Worm (Caenorhabditis elegans): ENCODE data around the gene znf-474.

The znf-474 gene

ce11 chrX:12175667-12176278 lies 26.0 kb downstream of the znf-474 start:
- TF ChIP-seq unc-62 (GFP tag; optimal IDR thresholded peaks at IDR 0.05): no peak

DNA sequence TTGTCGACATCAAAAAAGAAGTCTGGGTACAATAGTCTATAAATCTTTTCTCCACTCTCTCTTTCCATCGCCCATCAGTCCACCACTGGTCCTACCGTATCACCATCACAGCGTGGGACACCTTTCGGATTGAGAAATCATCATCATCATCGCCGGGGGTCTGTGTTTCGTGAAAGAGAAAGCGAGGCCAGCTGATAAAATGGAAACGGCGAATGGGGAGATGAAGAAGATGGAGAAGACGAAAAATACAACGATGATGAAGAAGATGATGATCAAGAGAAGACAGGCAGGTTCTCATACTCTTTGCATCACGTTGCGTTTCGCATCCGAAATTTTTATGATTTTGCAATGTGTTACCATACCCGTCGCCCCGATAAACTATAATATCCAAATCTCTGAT lies 26.7 kb downstream of the znf-474 start:
- TF ChIP-seq unc-62 (GFP tag; optimal IDR thresholded peaks at IDR 0.05): no peak

- no peak for TF ChIP-seq unc-62 (GFP tag; optimal IDR thresholded peaks at IDR 0.05)
These were observed 27.2 kb downstream of the znf-474 start for ce11 chrX:12176873-12177293.

DNA sequence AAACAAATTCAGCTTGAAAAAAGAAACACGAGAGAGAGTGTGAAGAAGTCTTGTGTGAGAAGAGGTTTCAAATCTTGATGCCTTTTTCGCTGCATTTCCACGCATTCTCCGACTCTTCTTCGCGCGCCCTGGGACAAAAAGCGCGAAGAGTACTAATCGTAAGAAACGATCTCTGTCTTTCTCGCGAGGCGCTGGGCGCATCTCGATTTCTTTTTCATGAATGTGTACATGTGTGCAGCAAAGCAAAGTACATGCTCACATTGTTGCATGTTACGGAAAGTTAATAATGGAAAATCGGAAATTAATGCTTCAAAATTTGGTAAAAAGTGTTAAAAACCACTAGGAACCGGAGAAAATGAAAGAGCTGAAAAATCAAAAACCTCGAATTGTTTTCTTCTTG lies 27.8 kb downstream of the znf-474 start:
- TF ChIP-seq unc-62 (GFP tag; optimal IDR thresholded peaks at IDR 0.05): no peak

DNA sequence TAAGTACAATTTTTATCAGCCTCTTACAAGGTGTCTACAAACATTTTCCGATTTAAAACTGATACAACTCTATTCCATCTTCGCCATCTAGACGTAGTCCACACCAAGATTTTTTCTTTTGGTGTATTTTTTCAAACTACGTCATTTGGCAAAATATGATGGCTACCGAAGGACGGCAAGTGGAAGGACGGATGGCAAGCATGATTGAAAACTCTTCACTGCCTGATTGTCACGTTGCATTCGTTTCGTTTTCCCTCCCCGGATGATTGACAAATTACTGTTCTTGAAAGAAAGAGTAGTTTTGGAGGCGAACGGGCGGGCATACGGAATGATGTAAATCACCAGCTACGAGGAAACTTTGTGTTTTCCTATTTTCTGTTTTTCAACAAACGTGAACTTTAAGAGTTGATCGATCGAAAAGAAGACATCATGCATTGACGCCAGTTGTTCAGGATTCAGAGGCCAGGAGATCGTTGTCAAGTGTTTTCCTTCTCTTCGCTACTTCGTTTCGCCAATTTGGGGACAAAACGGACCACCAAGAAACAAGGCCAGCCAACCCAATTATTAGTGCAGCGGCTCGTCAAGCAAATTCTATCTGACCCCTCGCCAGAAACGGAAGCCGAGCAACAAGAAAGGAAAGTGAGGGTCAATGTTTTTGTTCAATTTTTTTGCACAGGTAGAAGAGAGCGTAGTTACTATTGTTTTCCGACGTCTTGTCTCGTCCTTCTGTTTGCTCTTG lies 28.8 kb downstream of the znf-474 start:
- TF ChIP-seq unc-62 (GFP tag; optimal IDR thresholded peaks at IDR 0.05): no peak

DNA sequence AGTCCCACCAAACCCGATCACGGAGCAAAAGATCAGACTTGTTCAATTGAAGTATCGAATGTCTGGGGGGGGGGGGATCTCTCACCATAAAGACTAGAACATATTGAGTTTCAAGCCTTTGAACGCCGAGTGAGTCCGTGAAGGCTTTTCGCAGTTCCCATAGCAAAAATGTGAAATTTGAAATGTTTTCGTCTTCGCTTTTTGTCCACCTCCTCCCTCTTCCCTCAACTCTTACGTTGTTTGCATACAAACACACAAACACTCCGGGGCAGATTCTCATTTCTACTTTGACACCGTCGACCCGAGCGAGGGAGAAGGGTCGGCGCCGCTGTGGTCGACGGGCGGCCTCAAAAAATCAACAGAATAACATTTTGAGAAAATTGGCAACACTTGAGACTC lies 29.4 kb downstream of the znf-474 start:
- TF ChIP-seq unc-62 (GFP tag; optimal IDR thresholded peaks at IDR 0.05): no peak

DNA sequence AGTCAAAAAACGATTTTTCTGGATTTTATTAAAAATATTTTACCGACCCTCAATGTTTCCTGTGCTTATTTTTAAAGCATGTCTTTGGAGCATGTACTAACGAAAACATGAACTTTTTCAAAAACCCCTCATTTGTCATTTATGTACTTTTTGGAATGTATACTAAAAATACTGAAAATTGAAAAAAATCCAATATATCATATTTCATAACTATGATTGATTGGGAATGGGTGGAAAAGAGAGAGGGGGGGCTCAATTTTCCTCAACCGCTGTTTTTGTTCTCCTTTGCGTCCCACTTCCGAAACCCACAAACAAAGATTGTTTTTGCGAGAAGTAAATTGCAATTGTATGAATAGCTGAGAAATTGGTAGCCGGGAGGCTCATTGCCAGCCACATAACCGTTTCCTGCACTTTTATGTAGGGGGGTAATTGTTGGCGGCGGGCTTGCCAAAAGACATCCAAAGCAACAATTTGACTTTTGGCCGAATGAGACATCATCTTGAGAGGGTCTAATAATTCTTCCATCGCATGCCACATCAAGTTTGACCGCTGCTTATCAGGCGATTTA lies 30.2 kb downstream of the znf-474 start:
- no peak for TF ChIP-seq unc-62 (GFP tag; optimal IDR thresholded peaks at IDR 0.05)

DNA sequence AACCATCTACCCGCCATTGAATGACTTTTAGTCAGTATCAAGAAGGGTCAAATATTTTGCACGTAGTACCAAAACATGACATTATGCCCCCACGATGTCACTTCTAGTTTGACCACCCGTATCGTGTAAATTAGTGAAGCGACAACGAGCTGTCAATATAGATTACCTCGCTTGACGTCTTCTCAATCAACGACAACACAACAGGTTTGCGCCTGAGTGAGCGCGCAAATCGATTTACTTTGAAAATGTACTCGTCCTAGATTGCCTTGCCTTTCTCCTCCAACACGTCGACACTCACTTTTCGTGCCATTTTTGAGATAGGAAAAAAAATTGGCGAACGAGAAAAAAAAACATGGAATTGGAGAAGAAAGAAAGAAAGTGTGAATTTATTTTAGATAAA lies 31.0 kb downstream of the znf-474 start:
- no peak for TF ChIP-seq unc-62 (GFP tag; optimal IDR thresholded peaks at IDR 0.05)

ce11 chrX:12181606-12182005 lies 31.9 kb downstream of the znf-474 start:
- TF ChIP-seq unc-62 (GFP tag; optimal IDR thresholded peaks at IDR 0.05): no peak

DNA sequence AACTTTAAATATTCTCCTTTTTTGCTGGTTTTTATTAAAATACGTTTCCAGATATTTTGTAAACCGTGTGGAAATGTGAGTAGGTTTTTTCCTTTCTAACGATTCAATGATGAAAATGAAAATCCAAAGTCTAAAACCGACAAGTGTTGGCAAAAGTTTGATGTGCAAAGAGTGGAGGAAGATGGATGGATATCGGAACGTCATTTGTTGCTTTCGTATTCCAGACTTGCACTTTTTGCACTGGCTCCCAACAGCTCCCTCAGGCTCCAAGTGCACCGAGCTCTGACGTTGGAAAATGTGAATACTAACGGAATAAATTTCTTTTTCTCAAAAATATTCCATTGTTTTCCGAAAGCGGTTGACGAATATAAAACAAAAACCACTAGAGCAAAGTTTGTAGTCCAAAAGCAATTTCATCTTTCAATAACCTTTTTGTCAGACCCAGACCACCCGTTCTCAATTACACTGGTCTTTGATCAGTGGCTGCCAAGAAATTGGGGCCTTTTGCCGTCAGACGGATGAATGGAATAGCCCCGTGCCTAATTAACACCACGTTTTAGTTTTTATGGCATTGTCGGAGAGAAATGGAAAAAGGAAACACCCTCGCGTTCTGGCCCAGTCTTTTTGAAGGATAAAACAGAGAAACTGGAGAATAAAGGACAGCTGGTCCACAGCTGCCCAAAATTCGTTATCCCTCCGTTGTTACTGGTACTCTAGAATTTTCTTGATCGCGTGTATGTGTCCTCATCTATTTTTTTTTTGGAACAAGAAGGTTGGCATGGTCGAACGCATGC lies 33.2 kb downstream of the znf-474 start:
- no peak for TF ChIP-seq unc-62 (GFP tag; optimal IDR thresholded peaks at IDR 0.05)

DNA sequence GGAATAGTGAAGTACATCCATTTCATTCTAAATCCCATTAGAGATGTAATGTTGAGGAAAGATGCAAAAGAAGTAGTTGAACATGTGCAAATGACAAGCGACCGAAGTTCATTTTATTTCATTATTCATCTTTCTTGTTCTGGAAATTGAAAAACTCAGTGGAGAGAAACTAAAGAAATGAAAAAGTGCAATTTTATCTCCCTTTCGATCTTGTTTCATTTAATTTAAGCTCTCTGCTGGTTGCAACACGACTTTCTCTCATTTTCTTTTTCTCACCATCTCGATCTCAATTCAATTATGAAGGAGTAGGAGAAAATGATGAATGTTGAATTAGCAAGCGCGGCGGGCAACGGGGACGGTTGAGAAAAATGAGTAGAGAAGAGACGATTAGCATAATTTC lies 34.7 kb downstream of the znf-474 start:
- no peak for TF ChIP-seq unc-62 (GFP tag; optimal IDR thresholded peaks at IDR 0.05)

DNA sequence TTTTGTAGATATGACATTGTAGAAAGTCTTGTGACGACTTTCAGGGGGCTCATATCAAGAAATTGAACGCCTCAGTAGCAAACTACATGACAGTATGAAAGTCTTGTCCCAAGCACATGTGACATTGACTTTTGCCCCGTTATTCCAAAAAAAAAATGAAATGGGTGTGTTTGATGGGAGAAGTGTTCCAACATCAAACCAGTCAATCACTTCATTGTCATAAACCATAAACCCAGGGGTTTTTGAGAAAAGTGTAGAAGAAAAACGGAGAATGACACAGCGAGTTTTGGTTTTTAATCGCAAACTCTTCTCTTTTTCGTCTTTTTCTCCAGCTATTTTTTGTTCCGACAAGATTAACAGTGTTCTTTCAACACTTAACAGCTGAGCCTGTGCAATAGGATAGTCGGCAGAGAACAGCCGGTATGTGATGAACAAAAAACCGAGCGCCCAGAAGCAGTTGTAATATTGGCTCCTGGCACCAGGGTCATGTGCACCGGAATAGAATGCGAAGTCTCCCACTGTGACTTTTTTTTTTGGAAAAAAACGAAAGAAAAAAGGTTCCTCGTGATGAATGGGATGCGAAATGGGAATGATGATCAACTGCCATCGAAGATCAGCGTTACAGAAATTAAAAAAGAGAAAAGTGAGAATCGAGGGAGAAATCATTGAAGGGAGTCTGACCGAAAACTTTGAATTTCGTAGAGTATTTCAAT lies 36.3 kb downstream of the znf-474 start:
- no peak for TF ChIP-seq unc-62 (GFP tag; optimal IDR thresholded peaks at IDR 0.05)

DNA sequence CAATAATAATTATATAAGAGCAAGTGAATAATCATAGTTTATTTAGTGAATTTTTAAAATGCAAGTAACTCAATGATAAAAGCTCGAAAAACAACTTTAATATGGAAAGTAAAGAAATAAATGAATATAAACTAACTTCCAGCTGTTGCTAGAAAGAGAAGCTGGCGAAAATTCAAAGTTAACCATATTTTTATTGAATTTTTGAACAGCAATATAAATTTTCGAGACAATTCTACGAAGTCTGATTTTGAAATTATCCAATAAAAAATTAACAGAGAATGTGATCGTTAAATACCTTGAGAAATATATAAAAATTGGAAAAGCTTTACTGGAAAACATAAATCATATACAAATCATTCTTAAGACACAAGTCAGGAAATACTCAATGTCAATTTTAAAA lies 36.9 kb downstream of the znf-474 start:
- no peak for TF ChIP-seq unc-62 (GFP tag; optimal IDR thresholded peaks at IDR 0.05)

- TF ChIP-seq unc-62 (GFP tag; optimal IDR thresholded peaks at IDR 0.05): no peak
These were observed 38.8 kb downstream of the znf-474 start for ce11 chrX:12188280-12189071.

DNA sequence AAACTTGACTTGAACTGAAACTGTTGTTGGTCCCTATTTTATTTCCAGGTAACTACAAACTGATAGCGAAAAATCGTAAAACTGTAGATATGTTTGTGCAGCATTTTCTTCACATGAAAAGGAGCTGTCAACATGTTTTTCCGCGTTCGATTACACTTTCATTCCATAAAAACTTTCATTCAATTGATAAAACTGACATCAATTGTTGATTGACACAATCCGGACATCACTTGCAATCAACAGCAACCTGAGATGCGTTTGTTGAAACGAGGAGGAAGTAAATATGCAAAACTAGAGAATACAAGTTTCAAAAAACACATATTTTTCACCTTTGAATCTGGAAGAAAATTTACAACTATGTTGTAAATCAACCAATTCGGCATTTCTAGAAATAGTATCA lies 47.6 kb downstream of the znf-474 start:
- TF ChIP-seq unc-62 (GFP tag; optimal IDR thresholded peaks at IDR 0.05): no peak
